Worm (Caenorhabditis elegans) whole organism, L4 larva: Measurements from ENCODE around the gene F10E7.9.
A peak's percentile ranks its signal among the peaks of the same experiment; 100 is the strongest.

ENCODE experiments used
- F37D6.2 ChIP-seq: sonication (generic microtip); optimal IDR thresholded peaks from 2 replicates; lab custom pipeline; 2016; ENCODE audit warnings: mild to moderate bottlenecking, missing genetic modification characterization, missing compliant biosample characterization
- Y75B8A.6 ChIP-seq: fragments of 200-800 bp; sonication (Bioruptor generic); IDR thresholded peaks from 2 replicates; pipeline ENCODE4 v1.3.6; 2022; ENCODE audit warnings: missing genetic modification reagents, missing genetic modification characterization, missing compliant biosample characterization
- aha-1 ChIP-seq: fragments of 150-350 bp; peaks from one replicate; lab custom pipeline; 2014; ENCODE audit warnings: missing biosample characterization, missing genetic modification characterization
- arid-1 ChIP-seq: fragments of 200-800 bp; sonication (Bioruptor generic); conservative IDR thresholded peaks from 2 replicates; pipeline ENCODE4 v1.3.6; 2022; ENCODE audit warnings: missing genetic modification reagents, missing genetic modification characterization, missing compliant biosample characterization
- ceh-20 ChIP-seq: fragments of 200-800 bp; sonication (Bioruptor generic); IDR thresholded peaks from 2 replicates; pipeline ENCODE4 v1.3.6; 2022; ENCODE audit warnings: missing genetic modification reagents, missing genetic modification characterization, missing compliant biosample characterization
- ceh-82 ChIP-seq: sonication (generic microtip); optimal IDR thresholded peaks from 2 replicates; lab custom pipeline; 2017; ENCODE audit warnings: missing biosample characterization, missing genetic modification characterization
- ces-1 ChIP-seq: fragments of 150-350 bp; sonication (generic microtip); optimal IDR thresholded peaks from 4 replicates; lab custom pipeline; 2014; ENCODE audit warnings: missing biosample characterization, missing genetic modification reagents, missing genetic modification characterization
- cey-2 ChIP-seq: sonication (generic microtip); optimal IDR thresholded peaks from 3 replicates; lab custom pipeline; 2017; ENCODE audit warnings: missing genetic modification characterization, mild to moderate bottlenecking, missing compliant biosample characterization, antibody characterized with exemption, borderline replicate concordance; ENCODE audit not compliant: insufficient read depth
- daf-16 ChIP-seq, 3 experiments: sonication (generic microtip); optimal IDR thresholded peaks; 2 replicates each; lab custom pipeline; 2016 to 2017; ENCODE audit warnings: missing genetic modification characterization in 3 of 3, missing genetic modification reagents in 3 of 3, mild to moderate bottlenecking in 2 of 3, missing compliant biosample characterization in 2 of 3, missing biosample characterization in 1 of 3, moderate library complexity in 1 of 3
- daf-19 ChIP-seq: fragments of 200-800 bp; sonication (Bioruptor generic); conservative IDR thresholded peaks from 2 replicates; pipeline ENCODE4 v1.3.6; 2022; ENCODE audit warnings: missing genetic modification characterization, missing compliant biosample characterization
- daf-8 ChIP-seq: fragments of 200-800 bp; sonication (Bioruptor generic); IDR thresholded peaks from 2 replicates; pipeline ENCODE4 v1.3.6; 2022; ENCODE audit warnings: missing genetic modification characterization, missing compliant biosample characterization
- dmd-6 ChIP-seq: fragments of 200-800 bp; sonication (Bioruptor generic); IDR thresholded peaks from 2 replicates; pipeline ENCODE4 v1.3.6; 2022; ENCODE audit warnings: missing genetic modification reagents, missing genetic modification characterization, missing compliant biosample characterization
- duxl-1 ChIP-seq: sonication (generic microtip); optimal IDR thresholded peaks from 2 replicates; lab custom pipeline; 2016; ENCODE audit warnings: mild to moderate bottlenecking, missing genetic modification characterization, moderate library complexity, missing compliant biosample characterization; ENCODE audit not compliant: poor library complexity
- dve-1 ChIP-seq: sonication (generic microtip); optimal IDR thresholded peaks from 2 replicates; lab custom pipeline; 2017; ENCODE audit warnings: antibody characterized with exemption, mild to moderate bottlenecking, missing genetic modification characterization, missing compliant biosample characterization; ENCODE audit not compliant: insufficient read depth
- egl-43 ChIP-seq: fragments of 200-800 bp; sonication (Bioruptor generic); IDR thresholded peaks from 2 replicates; pipeline ENCODE4 v1.3.6; 2022; ENCODE audit warnings: missing genetic modification reagents, missing genetic modification characterization, missing compliant biosample characterization
- hlh-11 ChIP-seq: fragments of 200-800 bp; sonication (Bioruptor generic); optimal IDR thresholded peaks from 2 replicates; lab custom pipeline; 2018; ENCODE audit warnings: mild to moderate bottlenecking, missing genetic modification characterization, missing compliant biosample characterization
- hlh-30 ChIP-seq: sonication (generic microtip); optimal IDR thresholded peaks from 2 replicates; lab custom pipeline; 2017; ENCODE audit warnings: antibody characterized with exemption, mild to moderate bottlenecking, missing genetic modification characterization, missing compliant biosample characterization; ENCODE audit not compliant: insufficient read depth
- lim-7 ChIP-seq: fragments of 200-800 bp; sonication (Bioruptor generic); IDR thresholded peaks from 2 replicates; pipeline ENCODE4 v1.3.6; 2022; ENCODE audit warnings: missing genetic modification characterization, missing compliant biosample characterization
- lin-1 ChIP-seq: fragments of 200-800 bp; sonication (Bioruptor generic); IDR thresholded peaks from 2 replicates; pipeline ENCODE4 v1.3.6; 2022; ENCODE audit warnings: missing genetic modification reagents, missing genetic modification characterization, missing compliant biosample characterization
- lin-38 ChIP-seq: fragments of 200-800 bp; sonication (Bioruptor generic); IDR thresholded peaks from 2 replicates; pipeline ENCODE4 v1.3.6; 2022; ENCODE audit warnings: missing genetic modification reagents, missing genetic modification characterization, missing compliant biosample characterization
- lsy-2 ChIP-seq, 2 experiments: fragments of 150-350 bp in 1 of 2; sonication (generic microtip) in 1 of 2; optimal IDR thresholded peaks; 2 replicates each; lab custom pipeline; 2014 to 2017; ENCODE audit warnings: missing biosample characterization in 2 of 2, missing genetic modification characterization in 2 of 2
- madf-5 ChIP-seq, 2 experiments: fragments of 200-800 bp; sonication (Bioruptor generic); IDR thresholded peaks; 2 replicates each; pipeline ENCODE4 v1.3.6; 2022; ENCODE audit warnings: missing compliant biosample characterization in 2 of 2, missing genetic modification characterization in 2 of 2
- madf-9 ChIP-seq: fragments of 200-800 bp; sonication (Bioruptor generic); conservative IDR thresholded peaks from 2 replicates; pipeline ENCODE4 v1.3.6; 2022; ENCODE audit warnings: missing genetic modification reagents, missing genetic modification characterization, missing compliant biosample characterization
- mdl-1 ChIP-seq, 2 experiments: fragments of 150-350 bp in 1 of 2; sonication (generic microtip) in 1 of 2; optimal IDR thresholded peaks; 2 replicates each; lab custom pipeline; 2014 to 2017; ENCODE audit warnings: missing biosample characterization in 2 of 2, missing genetic modification characterization in 2 of 2
- mep-1 ChIP-seq: fragments of 150-350 bp; sonication (generic microtip); optimal IDR thresholded peaks from 3 replicates; lab custom pipeline; 2014; ENCODE audit warnings: missing biosample characterization, missing genetic modification characterization
- mes-2 ChIP-seq: sonication (generic microtip); optimal IDR thresholded peaks from 2 replicates; lab custom pipeline; 2016; ENCODE audit warnings: missing genotype, mild to moderate bottlenecking, missing genetic modification characterization, missing compliant biosample characterization; ENCODE audit not compliant: poor library complexity, severe bottlenecking
- mxl-3 ChIP-seq: fragments of 200-800 bp; sonication (Bioruptor generic); optimal IDR thresholded peaks from 2 replicates; lab custom pipeline; 2018; ENCODE audit warnings: mild to moderate bottlenecking, missing genetic modification characterization, missing compliant biosample characterization
- nhr-102 ChIP-seq: sonication (generic microtip); optimal IDR thresholded peaks from 2 replicates; lab custom pipeline; 2016; ENCODE audit warnings: mild to moderate bottlenecking, missing genetic modification characterization, moderate library complexity, missing compliant biosample characterization
- nhr-11 ChIP-seq: fragments of 150-350 bp; optimal IDR thresholded peaks from 2 replicates; lab custom pipeline; 2014; ENCODE audit warnings: missing biosample characterization, missing genetic modification characterization
- nhr-25 ChIP-seq: sonication (generic microtip); optimal IDR thresholded peaks from 2 replicates; lab custom pipeline; 2017; ENCODE audit warnings: missing genetic modification characterization, mild to moderate bottlenecking, missing compliant biosample characterization, antibody characterized with exemption, moderate library complexity, borderline replicate concordance; ENCODE audit not compliant: insufficient read depth
- nhr-28 ChIP-seq: fragments of 150-350 bp; optimal IDR thresholded peaks from 2 replicates; lab custom pipeline; 2014; ENCODE audit warnings: missing biosample characterization, missing genetic modification characterization
- nhr-48 ChIP-seq: sonication (generic microtip); optimal IDR thresholded peaks from 2 replicates; lab custom pipeline; 2016; ENCODE audit warnings: mild to moderate bottlenecking, missing genetic modification characterization, missing compliant biosample characterization
- nhr-77 ChIP-seq: fragments of 150-350 bp; optimal IDR thresholded peaks from 2 replicates; lab custom pipeline; 2014; ENCODE audit warnings: missing biosample characterization, missing genetic modification characterization
- pha-4 ChIP-seq, 2 experiments: fragments of 150-350 bp in 1 of 2; fragments of 200-800 bp in 1 of 2; sonication (Bioruptor generic) in 1 of 2; IDR thresholded peaks in 1 of 2; optimal IDR thresholded peaks in 1 of 2; 2 replicates each; pipeline versions ENCODE4 v1.3.6 to Lab custom; 2014 to 2022; ENCODE audit warnings: missing genetic modification characterization in 2 of 2, missing genetic modification reagents in 2 of 2, missing biosample characterization in 1 of 2, missing compliant biosample characterization in 1 of 2
- php-3 ChIP-seq: fragments of 200-800 bp; sonication (Bioruptor generic); IDR thresholded peaks from 2 replicates; pipeline ENCODE4 v1.3.6; 2022; ENCODE audit warnings: missing genetic modification reagents, missing genetic modification characterization, missing compliant biosample characterization
- pqm-1 ChIP-seq: sonication (generic microtip); optimal IDR thresholded peaks from 2 replicates; lab custom pipeline; 2017; ENCODE audit warnings: missing biosample characterization, missing genetic modification characterization
- sdz-12 ChIP-seq: fragments of 200-800 bp; sonication (Bioruptor generic); optimal IDR thresholded peaks from 2 replicates; lab custom pipeline; 2018; ENCODE audit warnings: mild to moderate bottlenecking, missing genetic modification characterization, missing compliant biosample characterization
- skn-1 ChIP-seq: fragments of 150-350 bp; optimal IDR thresholded peaks from 2 replicates; lab custom pipeline; 2014; ENCODE audit warnings: missing biosample characterization, missing genetic modification characterization
- tra-1 ChIP-seq: fragments of 200-800 bp; sonication (Bioruptor generic); IDR thresholded peaks from 2 replicates; pipeline ENCODE4 v1.3.6; 2022; ENCODE audit warnings: missing genetic modification reagents, missing genetic modification characterization, missing compliant biosample characterization
- unc-62 ChIP-seq, 3 experiments: fragments of 150-350 bp in 1 of 3; sonication (generic microtip); optimal IDR thresholded peaks in 2 of 3; peaks in 1 of 3; 1 replicate in 1 of 3; 2 replicates in 2 of 3; lab custom pipeline; 2014 to 2017; ENCODE audit warnings: missing biosample characterization in 3 of 3, missing genetic modification characterization in 3 of 3, missing genetic modification reagents in 3 of 3, missing genotype in 1 of 3
- zfp-3 ChIP-seq: fragments of 200-800 bp; sonication (Bioruptor generic); conservative IDR thresholded peaks from 2 replicates; pipeline ENCODE4 v1.3.6; 2022; ENCODE audit warnings: missing genetic modification reagents, missing genetic modification characterization, missing compliant biosample characterization

The F10E7.9 gene

DNA sequence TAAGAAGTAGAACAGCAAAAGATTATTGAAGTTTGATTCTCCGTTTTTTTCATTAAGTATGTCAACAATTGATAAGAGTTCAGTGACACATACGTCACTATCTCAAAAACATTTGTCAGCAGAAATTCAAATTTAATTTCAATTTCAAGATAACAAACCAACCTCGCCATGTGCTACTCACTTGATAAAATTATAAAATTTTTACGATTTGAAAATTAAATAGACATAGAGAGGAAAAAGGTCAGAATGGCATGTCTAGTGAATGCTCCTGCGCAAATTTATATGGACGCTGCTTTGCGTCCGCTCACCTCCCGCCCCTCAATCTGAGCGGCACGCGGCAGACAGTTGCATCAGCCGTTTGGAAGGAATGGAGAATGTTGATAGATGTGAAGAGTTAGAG, 49.7 kb downstream of the F10E7.9 start (continued):
- peak; percentile 96 for TF ChIP-seq php-3 (GFP tag; lab: Robert Waterston, UW)
- no peak for TF ChIP-seq lsy-2 (tag; optimal IDR thresholded peaks at IDR 0.05; lab: Kevin White, UChicago)
- TF ChIP-seq nhr-11: peak; percentile 29
- no peak for TF ChIP-seq daf-19 (GFP tag; lab: Robert Waterston, UW)
- peak in 1 of 2 experiments; percentile 68 for TF ChIP-seq mdl-1 (tag; optimal IDR thresholded peaks at IDR 0.05; lab: Kevin White, UChicago)
- peak; percentile 92 for TF ChIP-seq hlh-11 (tag; lab: Kevin White, UChicago)
- TF ChIP-seq pqm-1 (tag; lab: Kevin White, UChicago): peak; percentile 91
- TF ChIP-seq egl-43 (GFP tag; lab: Robert Waterston, UW): no peak
- no peak for TF ChIP-seq ces-1
- peak; percentile 60 for TF ChIP-seq nhr-102 (tag; lab: Kevin White, UChicago)
- 0 out of 2 replicates have a peak, but pooled peaks have one; percentile 28 for TF ChIP-seq madf-9 (GFP tag; lab: Robert Waterston, UW)
- TF ChIP-seq tra-1: peak; percentile 87
- TF ChIP-seq daf-8 (GFP tag; lab: Robert Waterston, UW): no peak
- TF ChIP-seq mxl-3 (GFP tag; lab: Kevin White, UChicago): peak; percentile 83
- peak; percentile 84 for TF ChIP-seq dve-1 (tag; lab: Kevin White, UChicago)
- no peak for TF ChIP-seq sdz-12
- peak; percentile 77 for TF ChIP-seq zfp-3 (GFP tag; lab: Robert Waterston, UW)
- TF ChIP-seq pha-4 (GFP tag; IDR thresholded peaks at IDR 0.05; lab: Robert Waterston, UW): peak; percentile 58
- no peak for TF ChIP-seq pha-4 (tag; optimal IDR thresholded peaks at IDR 0.05; lab: Kevin White, UChicago)
- peak; percentile 42; the same call in 1 of the 2 replicates for TF ChIP-seq ceh-20

DNA sequence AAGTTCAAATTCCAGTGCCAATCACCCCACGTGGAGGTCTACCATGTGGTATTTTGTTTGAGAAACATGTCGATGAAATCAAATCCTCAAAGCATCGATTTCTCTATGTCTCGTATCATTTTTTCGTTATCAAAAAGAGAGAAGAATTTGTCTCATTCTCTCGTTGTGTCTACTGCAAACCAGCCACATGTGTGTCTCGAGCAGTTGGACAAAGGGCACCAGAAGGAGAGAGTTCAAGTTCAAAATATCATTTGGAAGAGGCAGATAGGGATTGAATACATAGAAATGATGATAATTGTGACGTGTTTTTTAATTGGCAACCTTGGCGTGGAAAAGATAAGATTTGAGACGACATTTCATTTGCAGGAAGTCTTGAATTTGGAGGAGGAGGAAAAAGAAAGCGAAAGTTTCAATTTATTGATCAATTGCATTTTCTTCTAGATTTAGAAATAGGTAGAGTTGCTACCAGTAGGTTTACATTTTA, 50.5 kb downstream of the F10E7.9 start:
- TF ChIP-seq arid-1 (GFP tag; lab: Robert Waterston, UW) (0 out of 2 replicates have a peak, but pooled peaks have one; percentile 51), Y75B8A.6 (GFP tag; lab: Robert Waterston, UW) (0 out of 2 replicates have a peak, but pooled peaks have one; percentile 82), ceh-82 (no peak), lim-7 (no peak), nhr-48 (peak; percentile 45), mxl-3 (GFP tag; lab: Kevin White, UChicago) (peak; percentile 94), madf-5 (GFP tag; IDR thresholded peaks at IDR 0.05; lab: Robert Waterston, UW) (no peak), lin-38 (peak; percentile 11; the same call in 1 of the 2 replicates), php-3 (GFP tag; lab: Robert Waterston, UW) (peak; percentile 51), tra-1 (peak; percentile 63; the same call in 1 of the 2 replicates), mes-2 (tag; lab: Kevin White, UChicago) (peak; percentile 37), pqm-1 (tag; lab: Kevin White, UChicago) (peak; percentile 57), lsy-2 (tag; optimal IDR thresholded peaks at IDR 0.05; lab: Kevin White, UChicago) (peak in 1 of 2 experiments; percentile 55), daf-16 (GFP tag; optimal IDR thresholded peaks at IDR 0.05; lab: Kevin White, UChicago) (peak in 1 of 2 experiments; percentile 10), daf-16 (tag; optimal IDR thresholded peaks at IDR 0.05; lab: Kevin White, UChicago) (peak; percentile 62), hlh-30 (peak; percentile 85), mep-1 (tag; lab: Kevin White, UChicago) (peak; percentile 53), unc-62 (GFP tag; optimal IDR thresholded peaks at IDR 0.05 in 1 of 2; lab: Kevin White, UChicago) (peak in 1 of 2 experiments; percentile 82), unc-62 (tag; optimal IDR thresholded peaks at IDR 0.05; lab: Kevin White, UChicago) (no peak), lin-1 (GFP tag; lab: Robert Waterston, UW) (peak; percentile 42; the same call in 1 of the 2 replicates), hlh-11 (tag; lab: Kevin White, UChicago) (peak; percentile 85), duxl-1 (no peak), nhr-28 (peak; percentile 66), nhr-77 (tag; lab: Kevin White, UChicago) (peak; percentile 34), cey-2 (peak; percentile 67), mdl-1 (tag; optimal IDR thresholded peaks at IDR 0.05; lab: Kevin White, UChicago) (peak in 1 of 2 experiments; percentile 88), aha-1 (tag; lab: Kevin White, UChicago) (peak; percentile 80), F37D6.2 (tag; lab: Kevin White, UChicago) (no peak), dmd-6 (GFP tag; lab: Robert Waterston, UW) (peak; percentile 84), skn-1 (tag; lab: Kevin White, UChicago) (no peak), dve-1 (tag; lab: Kevin White, UChicago) (peak; percentile 69), nhr-25 (tag; lab: Kevin White, UChicago) (peak; percentile 23)
